Worm (Caenorhabditis elegans) whole organism, L3 larva: ENCODE data around the gene K06H7.1.

ENCODE experiments used
- R02D3.7 ChIP-seq: fragments of 150-350 bp; optimal IDR thresholded peaks from 2 replicates; lab custom pipeline; 2014; ENCODE audit warnings: missing biosample characterization, missing genetic modification characterization
- ZK546.5 ChIP-seq: sonication (generic microtip); optimal IDR thresholded peaks from 2 replicates; lab custom pipeline; 2017; ENCODE audit warnings: missing biosample characterization, missing genetic modification characterization
- aly-2 ChIP-seq: fragments of 150-350 bp; optimal IDR thresholded peaks from 2 replicates; lab custom pipeline; 2014; ENCODE audit warnings: missing biosample characterization, missing genetic modification characterization
- ama-1 ChIP-seq: fragments of 150-350 bp; optimal IDR thresholded peaks from 2 replicates; lab custom pipeline; 2018
- ceh-16 ChIP-seq: sonication (generic microtip); optimal IDR thresholded peaks from 2 replicates; lab custom pipeline; 2017; ENCODE audit warnings: missing biosample characterization, missing genetic modification characterization
- ceh-28 ChIP-seq: fragments of 150-350 bp; optimal IDR thresholded peaks from 2 replicates; lab custom pipeline; 2014; ENCODE audit warnings: missing biosample characterization, missing genetic modification reagents, missing genetic modification characterization
- ceh-82 ChIP-seq: fragments of 150-350 bp; optimal IDR thresholded peaks from 2 replicates; lab custom pipeline; 2014; ENCODE audit warnings: missing biosample characterization, missing genetic modification characterization
- ceh-9 ChIP-seq: sonication (generic microtip); optimal IDR thresholded peaks from 2 replicates; lab custom pipeline; 2018; ENCODE audit warnings: missing biosample characterization, missing genetic modification characterization
- daf-12 ChIP-seq: fragments of 150-350 bp; optimal IDR thresholded peaks from 2 replicates; lab custom pipeline; 2014; ENCODE audit warnings: missing biosample characterization, missing genetic modification reagents, missing genetic modification characterization
- egl-27 ChIP-seq: sonication (generic microtip); optimal IDR thresholded peaks from 4 replicates; lab custom pipeline; 2017; ENCODE audit warnings: missing biosample characterization, missing genetic modification reagents, missing genetic modification characterization
- egl-5 ChIP-seq: fragments of 150-350 bp; optimal IDR thresholded peaks from 2 replicates; lab custom pipeline; 2017; ENCODE audit warnings: missing biosample characterization, missing genetic modification reagents, missing genetic modification characterization, inconsistent platforms
- elt-1 ChIP-seq: fragments of 150-350 bp; optimal IDR thresholded peaks from 2 replicates; lab custom pipeline; 2014; ENCODE audit warnings: missing biosample characterization, missing genetic modification characterization
- elt-2 ChIP-seq: sonication (generic microtip); optimal IDR thresholded peaks from 2 replicates; lab custom pipeline; 2016; ENCODE audit warnings: missing genetic modification reagents, mild to moderate bottlenecking, missing genetic modification characterization, missing compliant biosample characterization
- elt-3 ChIP-seq, 3 experiments: fragments of 150-350 bp in 1 of 3; sonication (generic microtip) in 2 of 3; optimal IDR thresholded peaks; 2 replicates in 2 of 3; 4 replicates in 1 of 3; lab custom pipeline; 2014 to 2017; ENCODE audit warnings: missing biosample characterization in 3 of 3, missing genetic modification characterization in 3 of 3
- eor-1 ChIP-seq, 2 experiments: fragments of 150-350 bp; optimal IDR thresholded peaks; 2 replicates each; lab custom pipeline; 2014 to 2018; ENCODE audit warnings: missing biosample characterization in 2 of 2, missing genetic modification characterization in 2 of 2
- fkh-10 ChIP-seq: sonication (generic microtip); optimal IDR thresholded peaks from 2 replicates; lab custom pipeline; 2017; ENCODE audit warnings: missing biosample characterization, missing genetic modification reagents, missing genetic modification characterization
- fkh-2 ChIP-seq: fragments of 150-350 bp; optimal IDR thresholded peaks from 2 replicates; lab custom pipeline; 2014; ENCODE audit warnings: missing biosample characterization, missing genetic modification reagents, missing genetic modification characterization
- fos-1 ChIP-seq: fragments of 150-350 bp; optimal IDR thresholded peaks from 2 replicates; lab custom pipeline; 2014; ENCODE audit warnings: missing biosample characterization, missing genetic modification characterization
- hmg-11 ChIP-seq: sonication (generic microtip); optimal IDR thresholded peaks from 2 replicates; lab custom pipeline; 2016; ENCODE audit warnings: missing genetic modification characterization, missing compliant biosample characterization
- jun-1 ChIP-seq: fragments of 150-350 bp; optimal IDR thresholded peaks from 2 replicates; lab custom pipeline; 2014; ENCODE audit warnings: missing biosample characterization, missing genetic modification reagents, missing genetic modification characterization
- lin-15B ChIP-seq: fragments of 150-350 bp; optimal IDR thresholded peaks from 2 replicates; lab custom pipeline; 2014; ENCODE audit warnings: missing biosample characterization, missing genetic modification characterization
- lin-39 ChIP-seq: fragments of 150-350 bp; optimal IDR thresholded peaks from 2 replicates; lab custom pipeline; 2018; ENCODE audit warnings: missing biosample characterization, missing genetic modification reagents, missing genetic modification characterization
- lsy-12 ChIP-seq: sonication (generic microtip); optimal IDR thresholded peaks from 2 replicates; lab custom pipeline; 2016; ENCODE audit warnings: mild to moderate bottlenecking, missing genetic modification characterization, missing compliant biosample characterization
- mdl-1 ChIP-seq: fragments of 150-350 bp; optimal IDR thresholded peaks from 2 replicates; lab custom pipeline; 2014; ENCODE audit warnings: missing biosample characterization, missing genetic modification characterization
- mml-1 ChIP-seq: fragments of 150-350 bp; sonication (generic microtip); optimal IDR thresholded peaks from 3 replicates; lab custom pipeline; 2014; ENCODE audit warnings: missing biosample characterization, missing genetic modification characterization
- nfya-1 ChIP-seq: sonication (generic microtip); optimal IDR thresholded peaks from 2 replicates; lab custom pipeline; 2017; ENCODE audit warnings: missing genetic modification characterization, mild to moderate bottlenecking, missing compliant biosample characterization, antibody characterized with exemption, moderate library complexity; ENCODE audit not compliant: insufficient read depth
- nhr-11 ChIP-seq: fragments of 150-350 bp; optimal IDR thresholded peaks from 2 replicates; lab custom pipeline; 2014; ENCODE audit warnings: missing biosample characterization, missing genetic modification characterization
- nhr-12 ChIP-seq: fragments of 150-350 bp; optimal IDR thresholded peaks from 2 replicates; lab custom pipeline; 2014; ENCODE audit warnings: missing biosample characterization, missing genetic modification characterization
- nhr-23 ChIP-seq: fragments of 150-350 bp; optimal IDR thresholded peaks from 2 replicates; lab custom pipeline; 2014; ENCODE audit warnings: missing biosample characterization, missing genetic modification reagents, missing genetic modification characterization
- nhr-237 ChIP-seq: fragments of 150-350 bp; optimal IDR thresholded peaks from 2 replicates; lab custom pipeline; 2014; ENCODE audit warnings: missing biosample characterization, missing genetic modification characterization
- nhr-25 ChIP-seq: sonication (generic microtip); optimal IDR thresholded peaks from 2 replicates; lab custom pipeline; 2017; ENCODE audit warnings: missing biosample characterization, missing genetic modification characterization
- nhr-28 ChIP-seq: fragments of 150-350 bp; optimal IDR thresholded peaks from 2 replicates; lab custom pipeline; 2014; ENCODE audit warnings: missing biosample characterization, missing genetic modification characterization
- nhr-43 ChIP-seq: sonication (generic microtip); optimal IDR thresholded peaks from 2 replicates; lab custom pipeline; 2016; ENCODE audit warnings: mild to moderate bottlenecking, missing genetic modification characterization, missing compliant biosample characterization; ENCODE audit not compliant: poor library complexity, severe bottlenecking
- nhr-67 ChIP-seq: fragments of 150-350 bp; optimal IDR thresholded peaks from 2 replicates; lab custom pipeline; 2014; ENCODE audit warnings: missing biosample characterization, missing genetic modification characterization
- nhr-76 ChIP-seq: fragments of 150-350 bp; sonication (generic microtip); optimal IDR thresholded peaks from 5 replicates; lab custom pipeline; 2014; ENCODE audit warnings: missing biosample characterization, missing genetic modification characterization
- nhr-77 ChIP-seq: fragments of 150-350 bp; optimal IDR thresholded peaks from 2 replicates; lab custom pipeline; 2014; ENCODE audit warnings: missing biosample characterization, missing genetic modification characterization
- pha-4 ChIP-seq: fragments of 150-350 bp; optimal IDR thresholded peaks from 2 replicates; lab custom pipeline; 2014; ENCODE audit warnings: missing biosample characterization, missing genetic modification reagents, missing genetic modification characterization
- pqm-1 ChIP-seq: fragments of 150-350 bp; optimal IDR thresholded peaks from 2 replicates; lab custom pipeline; 2017; ENCODE audit warnings: missing biosample characterization, missing genetic modification characterization, inconsistent platforms
- sea-2 ChIP-seq: fragments of 150-350 bp; sonication (generic microtip); optimal IDR thresholded peaks from 4 replicates; lab custom pipeline; 2014; ENCODE audit warnings: missing biosample characterization, missing genetic modification reagents, missing genetic modification characterization
- skn-1 ChIP-seq: fragments of 150-350 bp; optimal IDR thresholded peaks from 2 replicates; lab custom pipeline; 2014; ENCODE audit warnings: missing biosample characterization, missing genetic modification characterization
- snpc-4 ChIP-seq: fragments of 150-350 bp; optimal IDR thresholded peaks from 2 replicates; lab custom pipeline; 2014; ENCODE audit warnings: missing biosample characterization, missing genetic modification characterization
- tbx-2 ChIP-seq: sonication (generic microtip); optimal IDR thresholded peaks from 2 replicates; lab custom pipeline; 2016; ENCODE audit warnings: mild to moderate bottlenecking, missing genetic modification characterization, missing compliant biosample characterization
- unc-39 ChIP-seq: sonication (generic microtip); optimal IDR thresholded peaks from 4 replicates; lab custom pipeline; 2017; ENCODE audit warnings: missing biosample characterization, missing genetic modification characterization
- unc-62 ChIP-seq: fragments of 150-350 bp; sonication (generic microtip); optimal IDR thresholded peaks from 4 replicates; lab custom pipeline; 2014; ENCODE audit warnings: missing biosample characterization, missing genetic modification reagents, missing genetic modification characterization
- zag-1 ChIP-seq: fragments of 150-350 bp; optimal IDR thresholded peaks from 2 replicates; lab custom pipeline; 2014; ENCODE audit warnings: missing biosample characterization, missing genetic modification characterization
- ztf-11 ChIP-seq: fragments of 150-350 bp; optimal IDR thresholded peaks from 2 replicates; lab custom pipeline; 2014; ENCODE audit warnings: missing biosample characterization, missing genetic modification characterization
- ztf-4 ChIP-seq: fragments of 150-350 bp; optimal IDR thresholded peaks from 2 replicates; lab custom pipeline; 2014; ENCODE audit warnings: missing biosample characterization, missing genetic modification characterization

K06H7.1 gene

ce11 chrIII:8088235-8088634, 10.9 kb upstream of the K06H7.1 start, which contains the start of gene vms-1:
TSS of gene vms-1 (plus strand) at chrIII:8088535.
- no peak for TF ChIP-seq fkh-2 (tag; lab: Kevin White, UChicago)
- no peak for TF ChIP-seq ama-1
- no peak for TF ChIP-seq mml-1 (tag; lab: Kevin White, UChicago)
- TF ChIP-seq nhr-25 (tag; lab: Kevin White, UChicago) = no peak
- no peak for TF ChIP-seq fkh-10 (GFP tag; lab: Kevin White, UChicago)
- no peak for TF ChIP-seq ceh-16 (tag; lab: Kevin White, UChicago)
- TF ChIP-seq nhr-237 (tag; lab: Kevin White, UChicago) = no peak
- no peak for TF ChIP-seq mdl-1 (tag; lab: Kevin White, UChicago)
- TF ChIP-seq lin-39 (tag; lab: Kevin White, UChicago) = no peak
- TF ChIP-seq jun-1 (tag; lab: Kevin White, UChicago) = no peak
- TF ChIP-seq pqm-1 = no peak
- TF ChIP-seq hmg-11 = no peak
- no peak for TF ChIP-seq ZK546.5 (tag; lab: Kevin White, UChicago)
- TF ChIP-seq, all 47 proteins: peak for 0

DNA sequence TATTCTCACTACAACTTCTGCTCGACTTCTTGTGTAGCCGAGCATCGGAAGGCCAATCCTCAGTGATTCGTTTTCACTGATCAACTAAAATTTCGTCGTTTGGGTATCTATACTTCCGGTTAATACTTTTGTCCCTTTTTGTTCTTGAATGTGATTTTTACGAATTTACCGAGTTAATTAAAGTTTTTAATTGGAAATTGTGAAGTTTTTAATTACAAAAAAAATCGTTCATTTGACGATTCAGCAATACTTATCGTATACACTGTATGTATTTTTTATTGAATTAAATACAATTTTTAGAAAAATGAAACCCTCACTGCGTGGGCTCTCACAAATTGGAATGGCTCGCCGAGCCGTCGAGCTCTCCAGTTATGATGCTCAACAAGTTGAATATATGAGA, 7.7 kb upstream of the K06H7.1 start, which contains the start of gene idi-1:
TSS of gene idi-1 (plus strand) at position 301 of the 400 bp plus-strand sequence.
- TF ChIP-seq nhr-28 (tag; lab: Kevin White, UChicago) (no peak), ztf-4 (no peak), ceh-16 (tag; lab: Kevin White, UChicago) (no peak), zag-1 (no peak)

DNA sequence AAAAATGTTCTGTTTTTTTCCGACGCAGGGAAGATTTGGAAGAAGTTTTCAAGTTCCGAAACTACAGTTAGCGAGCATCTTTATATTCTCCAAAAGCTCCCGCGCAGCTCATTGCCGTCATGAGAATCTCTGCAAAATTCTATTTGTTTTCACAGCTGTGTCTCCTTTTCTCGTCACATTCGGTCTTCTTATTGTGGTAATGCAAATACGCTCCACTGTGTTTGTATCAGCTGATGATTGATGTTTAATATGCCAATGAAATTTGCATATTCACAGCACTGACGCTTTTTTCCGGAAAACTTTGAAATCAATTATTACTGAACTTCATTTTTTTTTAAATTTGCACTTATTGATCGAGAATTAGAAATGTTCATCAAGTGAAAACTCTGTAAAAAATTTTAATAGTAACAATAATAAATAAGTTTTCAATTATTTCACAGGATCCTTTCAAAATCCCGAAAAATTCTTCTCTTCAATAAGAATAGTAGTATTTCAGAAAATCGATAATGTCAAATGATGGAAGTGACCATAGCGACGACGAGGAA, 6.0 kb upstream of the K06H7.1 start, which contains the start of gene K06H7.2:
TSS of gene K06H7.2 (plus strand) at position 495 of the 545 bp plus-strand sequence.
- peak; percentile 83 for TF ChIP-seq pha-4 (tag; lab: Kevin White, UChicago)
- peak; percentile 87 for TF ChIP-seq egl-5 (tag; lab: Kevin White, UChicago)
- peak; percentile 25 for TF ChIP-seq elt-2 (tag; lab: Kevin White, UChicago)
- no peak for TF ChIP-seq unc-39 (tag; lab: Kevin White, UChicago)
- TF ChIP-seq sea-2 (GFP tag; lab: Kevin White, UChicago) = no peak
- no peak for TF ChIP-seq jun-1 (tag; lab: Kevin White, UChicago)
- TF ChIP-seq mdl-1 (tag; lab: Kevin White, UChicago) = no peak
- no peak for TF ChIP-seq fkh-2 (tag; lab: Kevin White, UChicago)
- TF ChIP-seq pqm-1 = no peak
- no peak for TF ChIP-seq ztf-11 (tag; lab: Kevin White, UChicago)
- no peak for TF ChIP-seq daf-12
- no peak for TF ChIP-seq unc-62 (GFP tag; lab: Kevin White, UChicago)
- no peak for TF ChIP-seq ztf-4
- no peak for TF ChIP-seq elt-1 (tag; lab: Kevin White, UChicago)
- no peak for TF ChIP-seq R02D3.7 (tag; lab: Kevin White, UChicago)
- TF ChIP-seq ama-1 = no peak
- TF ChIP-seq ceh-82 (tag; lab: Kevin White, UChicago) = no peak
- peak; percentile 44 for TF ChIP-seq skn-1
- no peak for TF ChIP-seq lsy-12
- no peak for TF ChIP-seq eor-1 (tag; optimal IDR thresholded peaks at IDR 0.05; lab: Kevin White, UChicago)
- TF ChIP-seq ZK546.5 (tag; lab: Kevin White, UChicago) = no peak
- no peak for TF ChIP-seq nhr-12 (tag; lab: Kevin White, UChicago)
- no peak for TF ChIP-seq nhr-76
- TF ChIP-seq ceh-16 (tag; lab: Kevin White, UChicago) = no peak
- peak; percentile 68 for TF ChIP-seq snpc-4 (tag; lab: Kevin White, UChicago)
- no peak for TF ChIP-seq nhr-67 (tag; lab: Kevin White, UChicago)
- TF ChIP-seq nhr-23 (tag; lab: Kevin White, UChicago) = peak; percentile 37
- TF ChIP-seq nhr-25 (tag; lab: Kevin White, UChicago) = peak; percentile 23
- TF ChIP-seq mml-1 (tag; lab: Kevin White, UChicago) = no peak
- TF ChIP-seq nhr-43 = no peak
- no peak for TF ChIP-seq aly-2 (tag; lab: Kevin White, UChicago)
- TF ChIP-seq egl-27 = no peak
- no peak for TF ChIP-seq ceh-28 (tag; lab: Kevin White, UChicago)
- TF ChIP-seq fos-1 (tag; lab: Kevin White, UChicago) = no peak
- peak; percentile 69 for TF ChIP-seq nfya-1
- TF ChIP-seq zag-1 = no peak
- TF ChIP-seq nhr-11 (tag; lab: Kevin White, UChicago) = no peak
- TF ChIP-seq tbx-2 (tag; lab: Kevin White, UChicago) = no peak
- no peak for TF ChIP-seq elt-3 (tag; optimal IDR thresholded peaks at IDR 0.05; lab: Kevin White, UChicago)
- TF ChIP-seq ceh-9 = no peak
- TF ChIP-seq hmg-11 = peak; percentile 20
- TF ChIP-seq nhr-77 (tag; lab: Kevin White, UChicago) = no peak
- peak; percentile 71 for TF ChIP-seq lin-39 (tag; lab: Kevin White, UChicago)
- TF ChIP-seq nhr-237 (tag; lab: Kevin White, UChicago) = no peak
- TF ChIP-seq lin-15B = peak; percentile 87
- TF ChIP-seq nhr-28 (tag; lab: Kevin White, UChicago) = no peak
- no peak for TF ChIP-seq fkh-10 (GFP tag; lab: Kevin White, UChicago)
